Worm (Caenorhabditis elegans): ENCODE measurements around the gene R05A10.2.

The R05A10.2 gene

ce11 chrIV:14172181-14172580 lies 4.9 kb upstream of the R05A10.2 start, which contains the start of gene R05A10.4:
TSS of gene R05A10.4 (plus strand) at chrIV:14172481.
- TF ChIP-seq ceh-28 (tag; optimal IDR thresholded peaks at IDR 0.05), result no peak
- no peak for TF ChIP-seq snpc-4 (tag; optimal IDR thresholded peaks at IDR 0.05)
- no peak for TF ChIP-seq spr-3 (GFP tag; optimal IDR thresholded peaks at IDR 0.05)
- TF ChIP-seq tag-97 (GFP tag; IDR thresholded peaks at IDR 0.05), result no peak

ce11 chrIV:14176373-14176772 lies 698 bp upstream of the R05A10.2 start, which contains the start of gene R05A10.3:
TSS of gene R05A10.3 (minus strand) at chrIV:14176473.
- TF ChIP-seq tra-1 (GFP tag; IDR thresholded peaks at IDR 0.05) (no peak), ceh-44 (GFP tag; IDR thresholded peaks at IDR 0.05) (no peak), dve-1 (tag; optimal IDR thresholded peaks at IDR 0.05; ENCODE audit: insufficient read depth) (no peak), lin-1 (GFP tag; IDR thresholded peaks at IDR 0.05) (no peak), F44E2.7 (GFP tag; IDR thresholded peaks at IDR 0.05) (no peak), Y75B8A.6 (GFP tag; IDR thresholded peaks at IDR 0.05) (no peak)

ce11 chrIV:14182077-14182476 lies 5.0 kb downstream of the R05A10.2 start, which contains the start of gene R05A10.1:
TSS of gene R05A10.1 (plus strand) at chrIV:14182377.
- no peak for TF ChIP-seq aly-2 (tag; optimal IDR thresholded peaks at IDR 0.05)
- TF ChIP-seq nhr-111 (GFP tag; optimal IDR thresholded peaks at IDR 0.05), result no peak
- peak in 1 of 2 experiments; percentile 70 for TF ChIP-seq unc-62 (GFP tag; optimal IDR thresholded peaks at IDR 0.05 in 1 of 2)
- no peak for TF ChIP-seq unc-62 (tag; optimal IDR thresholded peaks at IDR 0.05)

ce11 chrIV:14186264-14186663 lies 9.2 kb downstream of the R05A10.2 start:
- TF ChIP-seq Y75B8A.6 (GFP tag; IDR thresholded peaks at IDR 0.05) (no peak), egl-43 (GFP tag; IDR thresholded peaks at IDR 0.05) (no peak), daf-8 (GFP tag; IDR thresholded peaks at IDR 0.05) (no peak)

ce11 chrIV:14191919-14192318 lies 14.8 kb downstream of the R05A10.2 start, which contains the start of gene K01G12.22:
TSS of gene K01G12.22 (plus strand) at chrIV:14192219.
- no peak for TF ChIP-seq arid-1 (GFP tag; conservative IDR thresholded peaks at IDR 0.05)
- no peak for TF ChIP-seq unc-62 (GFP tag; optimal IDR thresholded peaks at IDR 0.05 in 1 of 2)
- no peak for TF ChIP-seq unc-62 (tag; optimal IDR thresholded peaks at IDR 0.05)
- TF ChIP-seq zip-2 (tag; optimal IDR thresholded peaks at IDR 0.05), result no peak
- TF ChIP-seq nhr-76 (tag; optimal IDR thresholded peaks at IDR 0.05), result no peak
- TF ChIP-seq ZK337.2 (GFP tag; IDR thresholded peaks at IDR 0.05), result no peak
- TF ChIP-seq zfp-3 (GFP tag; conservative IDR thresholded peaks at IDR 0.05), result no peak
- TF ChIP-seq nhr-6 (tag; optimal IDR thresholded peaks at IDR 0.05), result no peak
- no peak for TF ChIP-seq nhr-11 (tag; optimal IDR thresholded peaks at IDR 0.05)
- no peak for TF ChIP-seq nhr-42 (GFP tag; IDR thresholded peaks at IDR 0.05)
- no peak for TF ChIP-seq nhr-102 (tag; optimal IDR thresholded peaks at IDR 0.05)
- TF ChIP-seq nhr-111 (GFP tag; optimal IDR thresholded peaks at IDR 0.05), result no peak
- no peak for TF ChIP-seq ZK546.5 (tag; optimal IDR thresholded peaks at IDR 0.05)
- no peak for TF ChIP-seq php-3 (GFP tag; IDR thresholded peaks at IDR 0.05)
- no peak for TF ChIP-seq mxl-3 (GFP tag; optimal IDR thresholded peaks at IDR 0.05)
- TF ChIP-seq madf-5 (GFP tag; IDR thresholded peaks at IDR 0.05), result no peak

ce11 chrIV:14193196-14193595 lies 16.1 kb downstream of the R05A10.2 start, which contains the start of gene K01G12.3:
TSS of gene K01G12.3 (plus strand) at chrIV:14193496.
- no peak for TF ChIP-seq tra-1 (GFP tag; IDR thresholded peaks at IDR 0.05)
- no peak for TF ChIP-seq egl-27 (tag; optimal IDR thresholded peaks at IDR 0.05)
- TF ChIP-seq nhr-76 (tag; optimal IDR thresholded peaks at IDR 0.05), result no peak
- no peak for TF ChIP-seq jun-1 (tag; optimal IDR thresholded peaks at IDR 0.05)

Measured in whole organism, L4 larva.